Worm (Caenorhabditis elegans): Measurements from ENCODE around the gene R07E5.6.
"Not testable (repeated sequence)": the region's sequence is repeated elsewhere in the genome, so short reads cannot be mapped to it uniquely, and the experiment has no call there.

DNA sequence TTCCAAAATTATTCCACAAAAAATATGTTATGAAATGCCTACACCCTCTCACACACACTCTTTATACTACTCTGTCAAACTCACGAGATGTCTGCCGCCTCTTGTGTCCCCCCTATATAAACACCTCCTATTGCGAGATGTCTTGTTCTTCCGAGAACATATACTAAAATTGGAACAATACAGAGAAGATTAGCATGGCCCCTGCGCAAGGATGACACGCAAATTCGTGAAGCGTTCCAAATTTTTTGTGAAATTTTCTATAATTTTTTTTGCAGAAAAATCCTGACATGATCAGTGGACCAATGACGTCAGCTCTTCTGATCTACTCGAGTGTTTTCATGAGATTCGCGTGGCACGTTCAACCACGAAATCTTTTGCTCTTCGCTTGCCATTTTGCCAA lies 15.5 kb downstream of the R07E5.6 start:
- TF ChIP-seq nhr-237 (tag; optimal IDR thresholded peaks at IDR 0.05); unc-62 (GFP tag; optimal IDR thresholded peaks at IDR 0.05); elt-3 (tag; optimal IDR thresholded peaks at IDR 0.05); nhr-12 (tag; optimal IDR thresholded peaks at IDR 0.05); zip-8 (tag; optimal IDR thresholded peaks at IDR 0.05); ztf-11 (tag; optimal IDR thresholded peaks at IDR 0.05); mep-1 (tag; optimal IDR thresholded peaks at IDR 0.05); ceh-83 (GFP tag; optimal IDR thresholded peaks at IDR 0.05); pha-4 (tag; optimal IDR thresholded peaks at IDR 0.05); mab-5 (tag; optimal IDR thresholded peaks at IDR 0.05); snpc-4 (tag; optimal IDR thresholded peaks at IDR 0.05); unc-39 (tag; optimal IDR thresholded peaks at IDR 0.05); lin-13 (tag; optimal IDR thresholded peaks at IDR 0.05): not testable (repeated sequence)
